Worm (Caenorhabditis elegans): ENCODE measurements around the gene F49F1.15.

DNA sequence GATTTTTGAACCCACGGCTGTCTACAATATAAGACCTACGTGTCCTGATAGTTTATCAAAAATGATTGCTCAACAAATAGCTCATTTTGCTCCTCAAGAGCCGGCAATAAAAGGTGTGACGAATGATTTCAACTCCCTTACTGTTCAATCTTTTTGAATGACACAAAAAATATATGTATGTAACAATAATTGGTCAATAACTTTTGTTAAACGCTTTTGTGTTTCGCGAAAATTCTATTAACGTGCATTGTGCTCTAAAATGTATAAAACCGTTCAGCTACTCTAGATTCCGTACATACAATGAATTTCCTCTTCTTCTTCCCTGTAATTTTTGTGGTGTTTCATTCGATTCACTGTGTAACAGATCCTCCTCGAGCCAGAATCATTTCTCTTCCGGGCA, 34.9 kb downstream of the F49F1.15 start, which contains the start of gene C35B1.4:
- TF ChIP-seq ceh-82 (tag; optimal IDR thresholded peaks at IDR 0.05): no peak
- TF ChIP-seq mdl-1 (tag; optimal IDR thresholded peaks at IDR 0.05): no peak
- TF ChIP-seq blmp-1 (tag; optimal IDR thresholded peaks at IDR 0.05): no peak
- TF ChIP-seq hlh-17 (GFP tag; optimal IDR thresholded peaks at IDR 0.05; ENCODE audit: borderline replicate concordance): no peak
- TF ChIP-seq hpl-2 (GFP tag; optimal IDR thresholded peaks at IDR 0.05): no peak
- no peak for TF ChIP-seq aly-2 (tag; optimal IDR thresholded peaks at IDR 0.05)
